Worm (Caenorhabditis elegans): ENCODE results near the gene ant-1.3.

ce11 chrIV:9697869-9698268, 11.2 kb downstream of the ant-1.3 start:
- TF ChIP-seq unc-39 (tag; optimal IDR thresholded peaks at IDR 0.05) (no peak), Y75B8A.6 (GFP tag; IDR thresholded peaks at IDR 0.05) (no peak), lir-3 (tag; optimal IDR thresholded peaks at IDR 0.05) (no peak), F37D6.2 (tag; optimal IDR thresholded peaks at IDR 0.05) (no peak), snpc-4 (tag; optimal IDR thresholded peaks at IDR 0.05) (no peak), mxl-3 (GFP tag; optimal IDR thresholded peaks at IDR 0.05) (no peak), lin-13 (GFP tag; optimal IDR thresholded peaks at IDR 0.05) (no peak)

Measured in whole organism, L4 larva.